Fruit fly (Drosophila melanogaster): ENCODE data around the gene CG7781.

Gene CG7781

dm6 chr2L:8302766-8303479, 22.3 kb downstream of the CG7781 start, which contains the start of the genes wol and Scgalpha:
Gene wol (minus strand): TSS chr2L:8302985.
Gene Scgalpha (plus strand): TSS chr2L:8303429.
- TF ChIP-seq Ets96B (tag; optimal IDR thresholded peaks at IDR 0.05) (no peak), esn (GFP tag; optimal IDR thresholded peaks at IDR 0.05) (peak; percentile 0)

- TF ChIP-seq Blimp-1 (GFP tag; optimal IDR thresholded peaks at IDR 0.05) (peak; percentile 83), esn (GFP tag; optimal IDR thresholded peaks at IDR 0.05) (no peak), fd85E (GFP tag; optimal IDR thresholded peaks at IDR 0.05) (no peak), spab (GFP tag; optimal IDR thresholded peaks at IDR 0.05) (no peak), CG6163 (GFP tag; IDR thresholded peaks at IDR 0.05) (0 out of 3 replicates have a peak, but pooled peaks have one; percentile 19), achi (GFP tag; optimal IDR thresholded peaks at IDR 0.05) (no peak), CG8632 (GFP tag; optimal IDR thresholded peaks at IDR 0.05) (no peak), CG11762 (GFP tag; optimal IDR thresholded peaks at IDR 0.05; ENCODE audit: insufficient read depth) (no peak), CG6854 (GFP tag; optimal IDR thresholded peaks at IDR 0.05) (peak; percentile 40), dsx (GFP tag; optimal IDR thresholded peaks at IDR 0.05; ENCODE audit: poor library complexity, severe bottlenecking) (peak; percentile 10), Sox14 (GFP tag; optimal IDR thresholded peaks at IDR 0.05) (peak; percentile 27), net (GFP tag; optimal IDR thresholded peaks at IDR 0.05) (no peak), acj6 (GFP tag; optimal IDR thresholded peaks at IDR 0.05) (no peak), CG6276 (GFP tag; optimal IDR thresholded peaks at IDR 0.05) (no peak), Eip78C (GFP tag) (no peak), CG11902 (GFP tag; optimal IDR thresholded peaks at IDR 0.05) (no peak), CG9139 (GFP tag; optimal IDR thresholded peaks at IDR 0.05) (no peak), fkh (GFP tag; optimal IDR thresholded peaks at IDR 0.05) (peak; percentile 61)
Observed at dm6 chr2L:8300220-8301167, 24.7 kb downstream of the CG7781 start, which contains the start of gene Btk. Gene Btk (minus strand): TSS chr2L:8301079.

- peak; percentile 54; the same call in 1 of the 2 replicates for TF ChIP-seq Gug (GFP tag; IDR thresholded peaks at IDR 0.05)
- TF ChIP-seq CG6276 (GFP tag; optimal IDR thresholded peaks at IDR 0.05) = no peak
- peak; percentile 98 for TF ChIP-seq svp (GFP tag)
- TF ChIP-seq CG34406 (GFP tag; optimal IDR thresholded peaks at IDR 0.05) = peak; percentile 84
- TF ChIP-seq eg (GFP tag; IDR thresholded peaks at IDR 0.05) = peak; percentile 50; the same call in 1 of the 3 replicates
- no peak for TF ChIP-seq CG16779 (tag; optimal IDR thresholded peaks at IDR 0.05)
- TF ChIP-seq cyc (GFP tag; optimal IDR thresholded peaks at IDR 0.05) = peak; percentile 91
- peak; percentile 91 for TF ChIP-seq Hr39 (GFP tag; optimal IDR thresholded peaks at IDR 0.05)
- TF ChIP-seq CG7368 (GFP tag; optimal IDR thresholded peaks at IDR 0.05) = peak; percentile 72
- TF ChIP-seq Eip78C (GFP tag) = peak; percentile 97
- peak; percentile 3 for TF ChIP-seq fd85E (GFP tag; optimal IDR thresholded peaks at IDR 0.05)
- peak; percentile 78 for TF ChIP-seq Sox15 (GFP tag; optimal IDR thresholded peaks at IDR 0.05)
- peak; percentile 94 for TF ChIP-seq CG3032 (tag; optimal IDR thresholded peaks at IDR 0.05)
- TF ChIP-seq CG11762 (GFP tag; optimal IDR thresholded peaks at IDR 0.05; ENCODE audit: insufficient read depth) = peak; percentile 70
- TF ChIP-seq Hr38 (GFP tag; optimal IDR thresholded peaks at IDR 0.05) = no peak
- peak; percentile 86 for TF ChIP-seq CG10631 (GFP tag; optimal IDR thresholded peaks at IDR 0.05)
- TF ChIP-seq CG8119 (GFP tag; IDR thresholded peaks at IDR 0.05) = peak; percentile 72
- TF ChIP-seq Blimp-1 (GFP tag; optimal IDR thresholded peaks at IDR 0.05) = peak; percentile 76
- TF ChIP-seq Hr4 (GFP tag; optimal IDR thresholded peaks at IDR 0.05) = peak; percentile 42
- TF ChIP-seq dsx (GFP tag; optimal IDR thresholded peaks at IDR 0.05; ENCODE audit: poor library complexity, severe bottlenecking) = peak; percentile 91
- TF ChIP-seq Sox102F (GFP tag; optimal IDR thresholded peaks at IDR 0.05) = peak; percentile 89
- TF ChIP-seq lz (GFP tag; optimal IDR thresholded peaks at IDR 0.05) = peak; percentile 93
- peak; percentile 82 for TF ChIP-seq Ets96B (tag; optimal IDR thresholded peaks at IDR 0.05)
- peak; percentile 91 for TF ChIP-seq fd59A (GFP tag; optimal IDR thresholded peaks at IDR 0.05)
- TF ChIP-seq CG3919 (GFP tag; optimal IDR thresholded peaks at IDR 0.05) = peak; percentile 91
- TF ChIP-seq CG4318 (GFP tag; optimal IDR thresholded peaks at IDR 0.05) = no peak
- peak; percentile 79 for TF ChIP-seq vri (GFP tag; optimal IDR thresholded peaks at IDR 0.05)
- TF ChIP-seq CG11902 (GFP tag; optimal IDR thresholded peaks at IDR 0.05) = peak; percentile 91
- peak; percentile 97 for TF ChIP-seq CG6854 (GFP tag; optimal IDR thresholded peaks at IDR 0.05)
- peak; percentile 54 for TF ChIP-seq CG8319 (GFP tag; optimal IDR thresholded peaks at IDR 0.05)
- TF ChIP-seq OdsH (GFP tag; optimal IDR thresholded peaks at IDR 0.05) = peak; percentile 80
- peak; percentile 95 for TF ChIP-seq esn (GFP tag; optimal IDR thresholded peaks at IDR 0.05)
- peak; percentile 87 for TF ChIP-seq pdm3 (GFP tag; optimal IDR thresholded peaks at IDR 0.05)
Observed at dm6 chr2L:8299194-8299811, 25.9 kb downstream of the CG7781 start.

Measured in whole organism, prepupa.